Fruit fly (Drosophila melanogaster) whole organism, pupa: Measurements from ENCODE around the gene CG5828.

Source experiments
- CG12605 ChIP-seq: fragments of 200-800 bp; sonication (Bioruptor generic); IDR thresholded peaks from 2 replicates; pipeline ENCODE4 v1.3.6; 2022; ENCODE audit warnings: missing biosample characterization, missing genetic modification characterization
- CG13204 ChIP-seq: fragments of 200-800 bp; sonication (Bioruptor generic); optimal IDR thresholded peaks from 2 replicates; lab custom pipeline; 2018; ENCODE audit warnings: missing biosample characterization, mild to moderate bottlenecking, missing genetic modification characterization, moderate library complexity
- CG14655 ChIP-seq: fragments of 200-800 bp; sonication (Bioruptor generic); optimal IDR thresholded peaks from 3 replicates; lab custom pipeline; 2017; ENCODE audit warnings: mild to moderate bottlenecking, missing biosample characterization, missing genetic modification reagents, missing genetic modification characterization
- CG32121 ChIP-seq: fragments of 200-800 bp; sonication (Bioruptor generic); IDR thresholded peaks from 2 replicates; pipeline ENCODE4 v1.3.6; 2022; ENCODE audit warnings: missing biosample characterization, missing genetic modification characterization
- CG4496 ChIP-seq: fragments of 200-800 bp; sonication (Bioruptor generic); IDR thresholded peaks from 3 replicates; pipeline ENCODE4 v1.3.6; 2022; ENCODE audit warnings: missing biosample characterization, missing genetic modification characterization
- EcR ChIP-seq: fragments of 200-800 bp; sonication (Bioruptor generic); optimal IDR thresholded peaks from 3 replicates; lab custom pipeline; 2019; ENCODE audit warnings: missing biosample characterization, missing genetic modification characterization, mild to moderate bottlenecking, moderate library complexity, missing genetic modification reagents
- gl ChIP-seq: fragments of 200-800 bp; sonication (Bioruptor generic); optimal IDR thresholded peaks from 2 replicates; lab custom pipeline; 2018; ENCODE audit warnings: missing biosample characterization, mild to moderate bottlenecking, missing genetic modification characterization

dm6 chr2L:5044892-5045619 is 48.7 kb upstream of the CG5828 start:
- peak; percentile 97 for TF ChIP-seq EcR
- peak; percentile 25 for TF ChIP-seq CG13204 (GFP tag; lab: Kevin White, UChicago)
- TF ChIP-seq CG32121 (GFP tag; lab: Robert Waterston, UW): peak; percentile 41; the same call in 1 of the 2 replicates
- TF ChIP-seq CG14655 (GFP tag; lab: Kevin White, UChicago): peak; percentile 57
- TF ChIP-seq gl (tag; lab: Kevin White, UChicago): no peak
- TF ChIP-seq CG12605 (GFP tag; lab: Robert Waterston, UW): 0 out of 2 replicates have a peak, but pooled peaks have one; percentile 25
- peak; percentile 53 for TF ChIP-seq CG4496 (GFP tag; lab: Robert Waterston, UW)
